Fruit fly (Drosophila melanogaster): ENCODE measurements around the gene Nuf2.

Gene Nuf2

dm6 chr2L:7049009-7049647 lies 16.5 kb downstream of the Nuf2 start (continued):
- TF ChIP-seq CG6765 (GFP tag; optimal IDR thresholded peaks at IDR 0.05) (peak; percentile 34), az2 (GFP tag; optimal IDR thresholded peaks at IDR 0.05) (no peak), nerfin-2 (GFP tag; IDR thresholded peaks at IDR 0.05; ENCODE audit: partially characterized antibody) (peak; percentile 100), Opbp (GFP tag; IDR thresholded peaks at IDR 0.05; ENCODE audit: partially characterized antibody) (peak; percentile 95; the same call in 2 of the 3 replicates), sna (GFP tag; IDR thresholded peaks at IDR 0.05; ENCODE audit: partially characterized antibody) (peak; percentile 91), dmrt11E (tag; optimal IDR thresholded peaks at IDR 0.05) (peak; percentile 15), sd (tag; optimal IDR thresholded peaks at IDR 0.05) (peak; percentile 71), pnt (GFP tag; optimal IDR thresholded peaks at IDR 0.05) (no peak), Usf (GFP tag; optimal IDR thresholded peaks at IDR 0.05) (no peak), cato (GFP tag; optimal IDR thresholded peaks at IDR 0.05; ENCODE audit: borderline replicate concordance) (no peak), CG4820 (GFP tag; optimal IDR thresholded peaks at IDR 0.05) (no peak), shn (GFP tag; optimal IDR thresholded peaks at IDR 0.05) (peak; percentile 45), CG17385 (GFP tag; optimal IDR thresholded peaks at IDR 0.05) (peak; percentile 95), mam (GFP tag; optimal IDR thresholded peaks at IDR 0.05) (no peak), CG17186 (GFP tag; optimal IDR thresholded peaks at IDR 0.05) (no peak), Atf3 (GFP tag; optimal IDR thresholded peaks at IDR 0.05) (no peak), cg (GFP tag; optimal IDR thresholded peaks at IDR 0.05) (peak; percentile 86), hb (GFP tag; IDR thresholded peaks at IDR 0.05; ENCODE audit: partially characterized antibody) (peak; percentile 100), twi (tag; optimal IDR thresholded peaks at IDR 0.05) (no peak), org-1 (GFP tag; optimal IDR thresholded peaks at IDR 0.05) (no peak), aop (GFP tag; IDR thresholded peaks at IDR 0.05) (0 out of 2 replicates have a peak, but pooled peaks have one; percentile 20), Fer1 (GFP tag; optimal IDR thresholded peaks at IDR 0.05) (peak; percentile 63), CG30431 (GFP tag; optimal IDR thresholded peaks at IDR 0.05) (no peak), tin (GFP tag; optimal IDR thresholded peaks at IDR 0.05) (no peak), yki (optimal IDR thresholded peaks at IDR 0.05) (no peak), CG4424 (GFP tag; optimal IDR thresholded peaks at IDR 0.05) (peak; percentile 35), CG11456 (GFP tag; IDR thresholded peaks at IDR 0.05) (0 out of 3 replicates have a peak, but pooled peaks have one; percentile 53), ssp (GFP tag; IDR thresholded peaks at IDR 0.05) (no peak), CG8290 (GFP tag; optimal IDR thresholded peaks at IDR 0.05) (peak; percentile 24), CG8290 (tag; optimal IDR thresholded peaks at IDR 0.05) (peak in 1 of 2 experiments; percentile 86), CG10274 (GFP tag; optimal IDR thresholded peaks at IDR 0.05) (no peak), CG7987 (GFP tag; optimal IDR thresholded peaks at IDR 0.05) (peak; percentile 35), CkIIα-i1 (GFP tag; IDR thresholded peaks at IDR 0.05) (no peak), CG4282 (GFP tag; optimal IDR thresholded peaks at IDR 0.05) (no peak), CG4360 (GFP tag; IDR thresholded peaks at IDR 0.05) (0 out of 2 replicates have a peak, but pooled peaks have one; percentile 5), CG2712 (tag; optimal IDR thresholded peaks at IDR 0.05) (peak; percentile 27), CG30020 (tag; optimal IDR thresholded peaks at IDR 0.05) (no peak), CG9817 (tag; optimal IDR thresholded peaks at IDR 0.05) (no peak), pho (GFP tag; optimal IDR thresholded peaks at IDR 0.05) (no peak), CG8924 (tag; optimal IDR thresholded peaks at IDR 0.05) (peak; percentile 42), Sox100B (GFP tag; optimal IDR thresholded peaks at IDR 0.05) (no peak), CG8765 (GFP tag; IDR thresholded peaks at IDR 0.05) (peak; percentile 18; the same call in 1 of the 2 replicates), zfh1 (GFP tag; IDR thresholded peaks at IDR 0.05) (no peak), Meics (GFP tag; optimal IDR thresholded peaks at IDR 0.05) (peak; percentile 30), kah (GFP tag; optimal IDR thresholded peaks at IDR 0.05) (no peak), CG10543 (GFP tag; optimal IDR thresholded peaks at IDR 0.05) (peak; percentile 2), CG13624 (GFP tag; optimal IDR thresholded peaks at IDR 0.05) (no peak), Gsc (GFP tag; IDR thresholded peaks at IDR 0.05) (no peak), amos (GFP tag; IDR thresholded peaks at IDR 0.05; ENCODE audit: partially characterized antibody) (peak; percentile 84), chm (GFP tag; IDR thresholded peaks at IDR 0.05) (peak; percentile 73; the same call in 1 of the 2 replicates)

All from whole organism, embryonic.